Worm (Caenorhabditis elegans) whole organism, late embryonic: ENCODE measurements around the gene clec-67.

Experiments used
- C08G9.2 ChIP-seq: sonication (generic microtip); optimal IDR thresholded peaks from 2 replicates; lab custom pipeline; 2016; ENCODE audit warnings: mild to moderate bottlenecking, missing genetic modification characterization, moderate library complexity, missing compliant biosample characterization
- C38D4.7 ChIP-seq: fragments of 200-800 bp; sonication (Bioruptor generic); optimal IDR thresholded peaks from 2 replicates; lab custom pipeline; 2018; ENCODE audit warnings: mild to moderate bottlenecking, missing genetic modification characterization, moderate library complexity, missing compliant biosample characterization
- ama-1 ChIP-seq: fragments of 150-350 bp; optimal IDR thresholded peaks from 2 replicates; lab custom pipeline; 2014
- ceh-19 ChIP-seq: fragments of 200-800 bp; sonication (Bioruptor generic); optimal IDR thresholded peaks from 2 replicates; lab custom pipeline; 2018; ENCODE audit warnings: mild to moderate bottlenecking, missing genetic modification characterization, missing compliant biosample characterization
- ceh-30 ChIP-seq: fragments of 150-350 bp; optimal IDR thresholded peaks from 2 replicates; lab custom pipeline; 2014; ENCODE audit warnings: missing biosample characterization, missing genetic modification characterization
- ceh-31 ChIP-seq: sonication (generic microtip); optimal IDR thresholded peaks from 2 replicates; lab custom pipeline; 2016; ENCODE audit warnings: missing genetic modification characterization, missing compliant biosample characterization
- ceh-34 ChIP-seq: sonication (generic microtip); optimal IDR thresholded peaks from 2 replicates; lab custom pipeline; 2016; ENCODE audit warnings: mild to moderate bottlenecking, missing genetic modification characterization, missing compliant biosample characterization
- ceh-45 ChIP-seq: fragments of 200-800 bp; sonication (Bioruptor generic); IDR thresholded peaks from 2 replicates; pipeline ENCODE4 v1.3.6; 2022; ENCODE audit warnings: missing genetic modification reagents, missing genetic modification characterization, missing compliant biosample characterization
- ceh-6 ChIP-seq: fragments of 200-800 bp; sonication (Bioruptor generic); optimal IDR thresholded peaks from 2 replicates; lab custom pipeline; 2018; ENCODE audit warnings: mild to moderate bottlenecking, missing genetic modification characterization, missing compliant biosample characterization
- dve-1 ChIP-seq: sonication (generic microtip); optimal IDR thresholded peaks from 2 replicates; lab custom pipeline; 2017; ENCODE audit warnings: antibody characterized with exemption, mild to moderate bottlenecking, missing genetic modification characterization, missing compliant biosample characterization
- elt-2 ChIP-seq: sonication (generic microtip); optimal IDR thresholded peaks from 2 replicates; lab custom pipeline; 2016; ENCODE audit warnings: missing genetic modification reagents, missing genetic modification characterization, missing compliant biosample characterization
- gmeb-2 ChIP-seq: sonication (generic microtip); optimal IDR thresholded peaks from 2 replicates; lab custom pipeline; 2016; ENCODE audit warnings: missing genetic modification characterization, inconsistent platforms, missing compliant biosample characterization
- hlh-13 ChIP-seq: fragments of 200-800 bp; sonication (Bioruptor generic); optimal IDR thresholded peaks from 2 replicates; lab custom pipeline; 2018; ENCODE audit warnings: mild to moderate bottlenecking, missing genetic modification characterization, missing compliant biosample characterization
- hlh-30 ChIP-seq: sonication (generic microtip); optimal IDR thresholded peaks from 2 replicates; lab custom pipeline; 2017; ENCODE audit warnings: antibody characterized with exemption, missing genetic modification characterization, missing compliant biosample characterization; ENCODE audit not compliant: insufficient read depth
- hlh-8 ChIP-seq: sonication (generic microtip); optimal IDR thresholded peaks from 2 replicates; lab custom pipeline; 2016; ENCODE audit warnings: missing genotype, missing genetic modification characterization, missing compliant biosample characterization
- lim-6 ChIP-seq: sonication (generic microtip); optimal IDR thresholded peaks from 2 replicates; lab custom pipeline; 2016; ENCODE audit warnings: missing genetic modification characterization, missing compliant biosample characterization
- nfya-1 ChIP-seq: sonication (generic microtip); optimal IDR thresholded peaks from 2 replicates; lab custom pipeline; 2017; ENCODE audit warnings: missing genetic modification characterization, mild to moderate bottlenecking, missing compliant biosample characterization, antibody characterized with exemption, moderate library complexity
- nhr-11 ChIP-seq: fragments of 150-350 bp; optimal IDR thresholded peaks from 2 replicates; lab custom pipeline; 2014; ENCODE audit warnings: missing biosample characterization, missing genetic modification characterization
- odd-2 ChIP-seq: sonication (generic microtip); optimal IDR thresholded peaks from 2 replicates; lab custom pipeline; 2017; ENCODE audit warnings: antibody characterized with exemption, mild to moderate bottlenecking, missing genetic modification characterization, missing compliant biosample characterization
- pqm-1 ChIP-seq: sonication (generic microtip); optimal IDR thresholded peaks from 2 replicates; lab custom pipeline; 2016; ENCODE audit warnings: missing genetic modification characterization, missing compliant biosample characterization
- pros-1 ChIP-seq: fragments of 150-350 bp; optimal IDR thresholded peaks from 2 replicates; lab custom pipeline; 2014; ENCODE audit warnings: missing biosample characterization, missing genetic modification reagents, missing genetic modification characterization
- ref-2 ChIP-seq: sonication (generic microtip); optimal IDR thresholded peaks from 2 replicates; lab custom pipeline; 2016; ENCODE audit warnings: missing genetic modification characterization, missing compliant biosample characterization
- rnt-1 ChIP-seq: sonication (generic microtip); optimal IDR thresholded peaks from 2 replicates; lab custom pipeline; 2016; ENCODE audit warnings: missing genetic modification characterization, missing compliant biosample characterization
- sox-2 ChIP-seq: fragments of 200-800 bp; sonication (Bioruptor generic); IDR thresholded peaks from 2 replicates; pipeline ENCODE4 v1.3.6; 2022; ENCODE audit warnings: missing genetic modification reagents, missing genetic modification characterization, missing compliant biosample characterization
- syd-9 ChIP-seq: sonication (generic microtip); optimal IDR thresholded peaks from 2 replicates; lab custom pipeline; 2016; ENCODE audit warnings: mild to moderate bottlenecking, missing genetic modification characterization, moderate library complexity, missing compliant biosample characterization
- unc-42 ChIP-seq: sonication (generic microtip); optimal IDR thresholded peaks from 2 replicates; lab custom pipeline; 2016; ENCODE audit warnings: missing genotype, missing genetic modification characterization, missing compliant biosample characterization
- unc-86 ChIP-seq: sonication (generic microtip); optimal IDR thresholded peaks from 2 replicates; lab custom pipeline; 2016; ENCODE audit warnings: missing genetic modification characterization, missing compliant biosample characterization
- zip-5 ChIP-seq: sonication (generic microtip); optimal IDR thresholded peaks from 2 replicates; lab custom pipeline; 2016; ENCODE audit warnings: missing genetic modification characterization, missing compliant biosample characterization
- ztf-16 ChIP-seq: sonication (generic microtip); optimal IDR thresholded peaks from 2 replicates; lab custom pipeline; 2017; ENCODE audit warnings: missing genetic modification characterization, missing compliant biosample characterization

clec-67 gene

DNA sequence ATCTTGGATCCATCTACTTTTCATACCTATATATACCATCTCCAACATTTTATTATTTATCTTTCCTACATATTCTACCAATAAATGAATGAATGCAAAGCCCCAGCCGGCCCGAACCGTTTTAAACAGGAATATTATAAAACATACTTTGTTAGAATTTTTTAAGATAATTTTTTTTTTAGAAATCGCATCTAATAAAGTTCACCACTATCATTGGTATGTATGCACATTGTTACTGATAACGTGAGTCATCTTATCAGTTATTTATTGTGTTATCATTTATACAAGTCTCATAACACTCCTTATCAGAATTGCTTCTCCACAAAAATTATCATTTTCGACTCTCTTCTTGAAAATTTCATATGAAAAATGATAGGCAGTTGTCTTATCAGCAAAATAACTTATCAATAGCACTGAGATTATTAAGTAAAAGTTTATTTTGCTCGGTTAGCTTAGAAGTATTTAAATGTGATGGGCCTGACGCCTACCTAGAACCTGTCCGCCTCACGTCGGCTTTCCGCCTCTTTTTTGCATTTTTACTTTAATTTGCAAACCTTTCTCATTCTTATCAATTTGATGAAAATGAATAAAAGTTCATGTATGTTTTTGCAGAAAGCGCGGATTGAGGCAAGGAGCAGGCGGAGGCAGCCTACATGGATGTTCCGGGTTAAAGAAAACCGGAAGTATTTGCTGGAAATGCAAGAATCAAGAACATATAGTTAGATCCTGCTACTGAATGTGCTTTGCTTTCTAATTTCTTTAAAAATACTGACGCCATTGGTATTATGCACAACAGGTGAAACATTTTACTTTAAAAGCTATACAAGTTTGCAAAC is 22.0 kb upstream of the clec-67 start, which contains the start of gene srz-62:
Gene srz-62, plus strand, starts transcription at position 786 of the 836 bp plus-strand sequence.
- TF ChIP-seq zip-5 (tag; lab: Kevin White, UChicago) = peak; percentile 20
- no peak for TF ChIP-seq lim-6 (tag; lab: Kevin White, UChicago)
- peak; percentile 82 for TF ChIP-seq pqm-1
- peak; percentile 100 for TF ChIP-seq elt-2 (tag; lab: Kevin White, UChicago)
- TF ChIP-seq dve-1 (tag; lab: Kevin White, UChicago) = no peak
- no peak for TF ChIP-seq hlh-8 (tag; lab: Kevin White, UChicago)
- TF ChIP-seq ceh-34 = no peak
- TF ChIP-seq unc-86 (tag; lab: Kevin White, UChicago) = no peak

ce11 chrIV:3902955-3903354 is 19.0 kb upstream of the clec-67 start, which contains the start of gene F56D6.6:
F56D6.6 (plus strand) TSS chrIV:3903255.
- TF ChIP-seq elt-2 (tag; lab: Kevin White, UChicago) (no peak), gmeb-2 (tag; lab: Kevin White, UChicago) (no peak), nhr-11 (no peak), rnt-1 (tag; lab: Kevin White, UChicago) (no peak), nfya-1 (tag; lab: Kevin White, UChicago) (no peak), ceh-19 (no peak), ceh-6 (GFP tag; lab: Kevin White, UChicago) (no peak), odd-2 (tag; lab: Kevin White, UChicago) (no peak), ceh-45 (GFP tag; lab: Robert Waterston, UW) (no peak)

- TF ChIP-seq ceh-34 (no peak), ama-1 (lab: Kevin White, UChicago) (no peak), hlh-13 (GFP tag; lab: Kevin White, UChicago) (no peak), ztf-16 (tag; lab: Kevin White, UChicago) (no peak), unc-42 (tag; lab: Kevin White, UChicago) (no peak)
These were observed 17.3 kb upstream of the clec-67 start, which contains the start of gene F56D6.21 for ce11 chrIV:3904620-3905019. F56D6.21 (plus strand) TSS chrIV:3904920.

DNA sequence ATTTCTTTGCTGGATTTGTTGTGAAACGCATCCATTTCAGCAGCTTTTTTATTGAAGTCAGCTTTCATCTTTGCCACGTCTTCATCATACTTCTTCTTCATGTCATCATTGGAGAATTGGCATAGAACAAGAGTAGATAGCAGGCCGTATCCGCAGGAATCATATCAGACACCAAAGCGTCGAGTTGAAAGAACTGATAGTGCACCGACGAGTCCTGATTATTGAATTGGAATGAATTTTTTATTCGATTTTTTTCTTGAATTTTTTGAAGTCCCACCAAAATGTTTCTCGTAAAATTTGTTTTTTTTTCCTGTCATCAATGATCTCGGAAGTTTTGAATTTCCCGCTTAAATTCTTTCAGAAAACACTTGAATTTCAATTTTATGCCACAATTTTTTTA is 15.6 kb upstream of the clec-67 start, which contains the start of gene F56D6.11:
Gene F56D6.11, minus strand, starts transcription at position 101 of the 400 bp plus-strand sequence.
- no peak for TF ChIP-seq hlh-30 (tag; lab: Kevin White, UChicago)
- TF ChIP-seq ceh-31 = no peak
- no peak for TF ChIP-seq ceh-6 (GFP tag; lab: Kevin White, UChicago)
- no peak for TF ChIP-seq C08G9.2 (tag; lab: Kevin White, UChicago)
- TF ChIP-seq ceh-30 (tag; lab: Kevin White, UChicago) = no peak
- TF ChIP-seq sox-2 (GFP tag; lab: Robert Waterston, UW) = no peak
- no peak for TF ChIP-seq syd-9
- no peak for TF ChIP-seq ceh-19
- no peak for TF ChIP-seq pros-1 (tag; lab: Kevin White, UChicago)

- TF ChIP-seq nfya-1 (tag; lab: Kevin White, UChicago) (no peak), ref-2 (tag; lab: Kevin White, UChicago) (no peak), C38D4.7 (GFP tag; lab: Kevin White, UChicago) (no peak)
- TF ChIP-seq, all 69 proteins: peak for 0
These were observed 14.3 kb upstream of the clec-67 start, which contains the start of the genes F56D6.22 and F56D6.12 for ce11 chrIV:3907506-3908188. F56D6.22 (minus strand) TSS chrIV:3907606. F56D6.12 (plus strand) TSS chrIV:3908138.
